Worm (Caenorhabditis elegans) whole organism, L2 larva: ENCODE measurements around the gene Y75D11A.3.
"Not testable (repeated sequence)": the region's sequence is repeated elsewhere in the genome, so short reads cannot be mapped to it uniquely, and the experiment has no call there.

Source experiments
- C34F6.9 ChIP-seq: fragments of 150-350 bp; optimal IDR thresholded peaks from 2 replicates; lab custom pipeline; 2014; ENCODE audit warnings: missing biosample characterization, missing genetic modification characterization
- alr-1 ChIP-seq: fragments of 150-350 bp; optimal IDR thresholded peaks from 2 replicates; lab custom pipeline; 2014; ENCODE audit warnings: missing biosample characterization, missing genetic modification characterization
- ama-1 ChIP-seq: fragments of 150-350 bp; optimal IDR thresholded peaks from 2 replicates; lab custom pipeline; 2018; ENCODE audit warnings: inconsistent platforms
- ceh-16 ChIP-seq: fragments of 150-350 bp; optimal IDR thresholded peaks from 2 replicates; lab custom pipeline; 2014; ENCODE audit warnings: missing biosample characterization, missing genetic modification characterization
- crh-2 ChIP-seq: sonication (generic microtip); optimal IDR thresholded peaks from 2 replicates; lab custom pipeline; 2017; ENCODE audit warnings: missing biosample characterization, missing genetic modification characterization
- dmd-4 ChIP-seq: sonication (generic microtip); optimal IDR thresholded peaks from 2 replicates; lab custom pipeline; 2017; ENCODE audit warnings: missing biosample characterization, missing genetic modification characterization
- elt-1 ChIP-seq: fragments of 150-350 bp; optimal IDR thresholded peaks from 2 replicates; lab custom pipeline; 2014; ENCODE audit warnings: missing biosample characterization, missing genetic modification characterization
- elt-3 ChIP-seq: sonication (generic microtip); optimal IDR thresholded peaks from 2 replicates; lab custom pipeline; 2017; ENCODE audit warnings: missing biosample characterization, missing genetic modification characterization
- fos-1 ChIP-seq: fragments of 150-350 bp; optimal IDR thresholded peaks from 2 replicates; lab custom pipeline; 2014; ENCODE audit warnings: missing biosample characterization, missing genetic modification characterization
- lin-11 ChIP-seq: fragments of 150-350 bp; sonication (generic microtip); optimal IDR thresholded peaks from 2 replicates; lab custom pipeline; 2014; ENCODE audit warnings: missing biosample characterization, missing genetic modification characterization, inconsistent platforms, mixed read lengths
- lin-13 ChIP-seq: fragments of 150-350 bp; optimal IDR thresholded peaks from 2 replicates; lab custom pipeline; 2014; ENCODE audit warnings: missing biosample characterization, missing genetic modification reagents, missing genetic modification characterization
- lin-39 ChIP-seq: fragments of 150-350 bp; optimal IDR thresholded peaks from 2 replicates; lab custom pipeline; 2014; ENCODE audit warnings: missing biosample characterization, missing genetic modification reagents, missing genetic modification characterization
- mbf-1 ChIP-seq: sonication (generic microtip); optimal IDR thresholded peaks from 2 replicates; lab custom pipeline; 2017; ENCODE audit warnings: missing biosample characterization, missing genetic modification characterization
- mdl-1 ChIP-seq, 2 experiments: fragments of 150-350 bp in 1 of 2; sonication (generic microtip) in 1 of 2; optimal IDR thresholded peaks; 2 replicates each; lab custom pipeline; 2017; ENCODE audit warnings: missing biosample characterization in 2 of 2, missing genetic modification characterization in 2 of 2
- nhr-25 ChIP-seq: fragments of 150-350 bp; sonication (generic microtip); optimal IDR thresholded peaks from 3 replicates; lab custom pipeline; 2014; ENCODE audit warnings: missing biosample characterization, missing genetic modification characterization
- peb-1 ChIP-seq: fragments of 150-350 bp; optimal IDR thresholded peaks from 2 replicates; lab custom pipeline; 2014; ENCODE audit warnings: missing biosample characterization, missing genetic modification characterization
- sem-4 ChIP-seq: fragments of 150-350 bp; optimal IDR thresholded peaks from 2 replicates; lab custom pipeline; 2014; ENCODE audit warnings: missing biosample characterization, missing genetic modification reagents, missing genetic modification characterization
- sma-3 ChIP-seq: sonication (generic microtip); optimal IDR thresholded peaks from 2 replicates; lab custom pipeline; 2016; ENCODE audit warnings: missing genetic modification reagents, missing genetic modification characterization, missing compliant biosample characterization
- snpc-4 ChIP-seq: fragments of 150-350 bp; optimal IDR thresholded peaks from 2 replicates; lab custom pipeline; 2014; ENCODE audit warnings: missing biosample characterization, missing genetic modification characterization
- unc-39 ChIP-seq: fragments of 150-350 bp; optimal IDR thresholded peaks from 2 replicates; lab custom pipeline; 2014; ENCODE audit warnings: missing biosample characterization, missing genetic modification characterization
- zag-1 ChIP-seq: fragments of 150-350 bp; optimal IDR thresholded peaks from 2 replicates; lab custom pipeline; 2014; ENCODE audit warnings: missing biosample characterization, missing genetic modification characterization
- ztf-1 ChIP-seq: fragments of 200-800 bp; sonication (Bioruptor generic); conservative IDR thresholded peaks from 2 replicates; pipeline ENCODE4 v1.3.6; 2022; ENCODE audit warnings: missing genetic modification characterization, missing compliant biosample characterization
- ztf-11 ChIP-seq: sonication (generic microtip); optimal IDR thresholded peaks from 2 replicates; lab custom pipeline; 2017; ENCODE audit warnings: missing biosample characterization, missing genetic modification characterization
- ztf-4 ChIP-seq: fragments of 150-350 bp; optimal IDR thresholded peaks from 2 replicates; lab custom pipeline; 2014; ENCODE audit warnings: missing biosample characterization, missing genetic modification characterization

Y75D11A.3 gene

DNA sequence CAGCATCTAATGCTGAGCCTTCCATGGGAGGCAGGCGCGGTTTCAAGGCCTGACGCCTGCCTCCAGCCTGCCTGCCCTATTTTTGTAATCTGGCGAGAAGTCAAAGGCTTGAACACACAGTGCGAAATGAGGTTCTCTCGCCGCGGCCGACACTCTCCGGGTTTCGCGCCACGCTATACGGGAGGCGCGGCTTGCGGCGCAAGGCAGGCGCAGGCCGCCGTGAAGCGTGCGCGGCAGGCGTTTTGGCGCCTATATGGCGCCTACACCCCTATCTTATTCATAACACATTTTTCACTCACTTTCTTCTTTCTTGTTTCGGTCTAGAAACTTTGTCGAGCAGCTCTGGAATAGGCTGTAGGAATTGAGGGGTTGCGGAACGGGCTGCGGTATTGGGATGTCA is 43.0 kb downstream of the Y75D11A.3 start:
- TF ChIP-seq sem-4 (tag; lab: Kevin White, UChicago) (no peak), ztf-1 (no peak), ceh-16 (tag; lab: Kevin White, UChicago) (no peak)

DNA sequence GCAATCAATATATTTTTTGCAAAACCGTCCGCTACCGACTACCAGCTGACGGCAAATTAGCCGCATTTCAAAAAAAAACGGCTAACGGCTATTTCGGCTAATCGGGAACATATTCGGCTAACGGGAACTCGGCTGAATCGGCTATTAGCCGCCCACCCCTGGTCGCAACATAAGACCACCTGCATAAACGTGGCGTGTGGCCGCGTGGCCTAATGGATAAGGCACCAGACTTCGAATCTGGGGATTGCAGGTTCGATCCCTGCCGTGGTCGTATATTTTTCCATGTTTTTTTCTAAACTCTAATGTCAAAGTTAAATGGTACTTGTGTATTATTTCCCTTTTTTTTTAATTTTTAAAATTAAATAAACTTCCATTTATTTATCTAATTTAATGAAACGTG is 47.5 kb downstream of the Y75D11A.3 start:
- TF ChIP-seq zag-1 (tag; lab: Kevin White, UChicago), result no peak
- no peak for TF ChIP-seq mbf-1 (tag; lab: Kevin White, UChicago)
- TF ChIP-seq dmd-4 (tag; lab: Kevin White, UChicago), result no peak
- no peak for TF ChIP-seq ama-1 (lab: Kevin White, UChicago)
- no peak for TF ChIP-seq sma-3 (GFP tag; lab: Kevin White, UChicago)
- no peak for TF ChIP-seq crh-2 (tag; lab: Kevin White, UChicago)
- no peak for TF ChIP-seq C34F6.9 (tag; lab: Kevin White, UChicago)
- TF ChIP-seq snpc-4 (tag; lab: Kevin White, UChicago), result no peak
- no peak for TF ChIP-seq peb-1 (tag; lab: Kevin White, UChicago)
- no peak for TF ChIP-seq elt-3 (tag; lab: Kevin White, UChicago)
- TF ChIP-seq ztf-4 (tag; lab: Kevin White, UChicago), result no peak
- TF ChIP-seq lin-39 (tag; lab: Kevin White, UChicago), result no peak
- TF ChIP-seq lin-11 (tag; lab: Kevin White, UChicago), result no peak
- TF ChIP-seq elt-1, result no peak
- no peak for TF ChIP-seq mdl-1 (tag; optimal IDR thresholded peaks at IDR 0.05; lab: Kevin White, UChicago)
- TF ChIP-seq unc-39 (tag; lab: Kevin White, UChicago), result no peak
- TF ChIP-seq fos-1 (tag; lab: Kevin White, UChicago), result no peak
- no peak for TF ChIP-seq lin-13 (GFP tag; lab: Kevin White, UChicago)
- TF ChIP-seq ztf-1, result no peak
- no peak for TF ChIP-seq nhr-25 (tag; lab: Kevin White, UChicago)

- TF ChIP-seq ztf-11, crh-2, alr-1 (tag; lab: Kevin White, UChicago): not testable (repeated sequence)
Observed at ce11 chrX:1696879-1697278, 49.1 kb downstream of the Y75D11A.3 start, which contains the start of gene C36C9.4. Gene C36C9.4 (minus strand): TSS chrX:1696979.
